Worm (Caenorhabditis elegans) whole organism, L1 larva: ENCODE results near the gene H40L08.7.

Experiments used
- C16A3.4 ChIP-seq: fragments of 150-350 bp; optimal IDR thresholded peaks from 2 replicates; lab custom pipeline; 2014; ENCODE audit warnings: missing biosample characterization, missing genetic modification characterization
- alr-1 ChIP-seq: fragments of 200-800 bp; sonication (Bioruptor generic); optimal IDR thresholded peaks from 2 replicates; lab custom pipeline; 2018; ENCODE audit warnings: borderline replicate concordance, mild to moderate bottlenecking, missing genetic modification characterization, missing compliant biosample characterization
- ceh-63 ChIP-seq: fragments of 200-800 bp; sonication (Bioruptor generic); optimal IDR thresholded peaks from 2 replicates; lab custom pipeline; 2018; ENCODE audit warnings: mild to moderate bottlenecking, missing genetic modification characterization, missing compliant biosample characterization
- ceh-8 ChIP-seq: fragments of 200-800 bp; sonication (Bioruptor generic); optimal IDR thresholded peaks from 2 replicates; lab custom pipeline; 2018; ENCODE audit warnings: mild to moderate bottlenecking, missing genetic modification characterization, moderate library complexity, missing compliant biosample characterization
- ceh-82 ChIP-seq, 3 experiments: fragments of 150-350 bp in 1 of 3; sonication (generic microtip) in 2 of 3; optimal IDR thresholded peaks; 2 replicates each; lab custom pipeline; 2014 to 2017; ENCODE audit warnings: missing biosample characterization in 3 of 3, missing genetic modification characterization in 3 of 3
- ceh-88 ChIP-seq: fragments of 200-800 bp; sonication (Bioruptor generic); IDR thresholded peaks from 2 replicates; pipeline ENCODE4 v1.3.6; 2022; ENCODE audit warnings: missing genetic modification characterization, missing compliant biosample characterization
- ceh-90 ChIP-seq: sonication (generic microtip); optimal IDR thresholded peaks from 2 replicates; lab custom pipeline; 2016; ENCODE audit warnings: missing genetic modification characterization, missing compliant biosample characterization
- ces-1 ChIP-seq: fragments of 150-350 bp; optimal IDR thresholded peaks from 2 replicates; lab custom pipeline; 2014; ENCODE audit warnings: missing biosample characterization, missing genetic modification reagents, missing genetic modification characterization
- dsc-1 ChIP-seq: sonication (generic microtip); optimal IDR thresholded peaks from 2 replicates; lab custom pipeline; 2016; ENCODE audit warnings: mild to moderate bottlenecking, missing genetic modification characterization, missing compliant biosample characterization
- efl-3 ChIP-seq: fragments of 200-800 bp; sonication (Bioruptor generic); optimal IDR thresholded peaks from 2 replicates; lab custom pipeline; 2018; ENCODE audit warnings: mild to moderate bottlenecking, missing genetic modification characterization, missing compliant biosample characterization
- egl-27 ChIP-seq, 2 experiments: fragments of 150-350 bp in 1 of 2; sonication (generic microtip); optimal IDR thresholded peaks; 3 replicates each; lab custom pipeline; 2017 to 2018; ENCODE audit warnings: missing biosample characterization in 2 of 2, missing genetic modification characterization in 2 of 2, missing genetic modification reagents in 2 of 2
- ets-5 ChIP-seq: fragments of 200-800 bp; sonication (Bioruptor generic); IDR thresholded peaks from 2 replicates; pipeline ENCODE4 v1.3.6; 2022; ENCODE audit warnings: missing genetic modification characterization, missing compliant biosample characterization
- fkh-8 ChIP-seq: sonication (generic microtip); optimal IDR thresholded peaks from 2 replicates; lab custom pipeline; 2016; ENCODE audit warnings: mild to moderate bottlenecking, missing genetic modification characterization, missing compliant biosample characterization
- grh-1 ChIP-seq: fragments of 200-800 bp; sonication (Bioruptor generic); IDR thresholded peaks from 2 replicates; pipeline ENCODE4 v1.3.6; 2022; ENCODE audit warnings: missing genetic modification reagents, missing genetic modification characterization, missing compliant biosample characterization
- hlh-17 ChIP-seq: fragments of 200-800 bp; sonication (Bioruptor generic); optimal IDR thresholded peaks from 2 replicates; lab custom pipeline; 2018; ENCODE audit warnings: missing genetic modification characterization, mild to moderate bottlenecking, missing compliant biosample characterization, moderate library complexity, borderline replicate concordance
- irx-1 ChIP-seq: sonication (generic microtip); optimal IDR thresholded peaks from 2 replicates; lab custom pipeline; 2016; ENCODE audit warnings: missing genetic modification characterization, missing compliant biosample characterization
- lin-14 ChIP-seq: fragments of 200-800 bp; sonication (Bioruptor generic); optimal IDR thresholded peaks from 2 replicates; lab custom pipeline; 2018; ENCODE audit warnings: mild to moderate bottlenecking, missing genetic modification characterization, moderate library complexity, missing compliant biosample characterization
- lin-15B ChIP-seq: fragments of 150-350 bp; sonication (generic microtip); optimal IDR thresholded peaks from 3 replicates; lab custom pipeline; 2014; ENCODE audit warnings: missing biosample characterization, missing genetic modification characterization
- mab-9 ChIP-seq: fragments of 200-800 bp; sonication (Bioruptor generic); IDR thresholded peaks from 2 replicates; pipeline ENCODE4 v1.3.6; 2022; ENCODE audit warnings: missing genetic modification reagents, missing genetic modification characterization, missing compliant biosample characterization
- mef-2 ChIP-seq: fragments of 150-350 bp; optimal IDR thresholded peaks from 2 replicates; lab custom pipeline; 2014; ENCODE audit warnings: missing biosample characterization, missing genetic modification characterization
- nhr-11 ChIP-seq: fragments of 150-350 bp; optimal IDR thresholded peaks from 2 replicates; lab custom pipeline; 2014; ENCODE audit warnings: missing biosample characterization, missing genetic modification characterization
- nhr-12 ChIP-seq: sonication (generic microtip); optimal IDR thresholded peaks from 2 replicates; lab custom pipeline; 2017; ENCODE audit warnings: missing biosample characterization, missing genetic modification characterization
- nhr-19 ChIP-seq: fragments of 200-800 bp; sonication (Bioruptor generic); conservative IDR thresholded peaks from 2 replicates; pipeline ENCODE4 v1.3.6; 2022; ENCODE audit warnings: missing genetic modification characterization, missing compliant biosample characterization
- nhr-20 ChIP-seq: sonication (generic microtip); optimal IDR thresholded peaks from 2 replicates; lab custom pipeline; 2016; ENCODE audit warnings: mild to moderate bottlenecking, missing genetic modification characterization, missing compliant biosample characterization
- nhr-47 ChIP-seq: sonication (generic microtip); optimal IDR thresholded peaks from 2 replicates; lab custom pipeline; 2016; ENCODE audit warnings: mild to moderate bottlenecking, missing genetic modification characterization, moderate library complexity, missing compliant biosample characterization
- nhr-71 ChIP-seq: sonication (generic microtip); optimal IDR thresholded peaks from 2 replicates; lab custom pipeline; 2016; ENCODE audit warnings: mild to moderate bottlenecking, missing genetic modification characterization, moderate library complexity, missing compliant biosample characterization
- nhr-85 ChIP-seq: sonication (generic microtip); peaks from one replicate; lab custom pipeline; 2016; ENCODE audit warnings: missing genetic modification characterization, inconsistent platforms, missing compliant biosample characterization
- pqm-1 ChIP-seq: sonication (generic microtip); optimal IDR thresholded peaks from 3 replicates; lab custom pipeline; 2017; ENCODE audit warnings: missing biosample characterization, missing genetic modification characterization
- skn-1 ChIP-seq: fragments of 150-350 bp; optimal IDR thresholded peaks from 2 replicates; lab custom pipeline; 2014; ENCODE audit warnings: missing biosample characterization, missing genetic modification characterization
- tbx-2 ChIP-seq: sonication (generic microtip); optimal IDR thresholded peaks from 2 replicates; lab custom pipeline; 2016; ENCODE audit warnings: missing genetic modification characterization, missing compliant biosample characterization
- unc-30 ChIP-seq: sonication (generic microtip); optimal IDR thresholded peaks from 2 replicates; lab custom pipeline; 2017; ENCODE audit warnings: missing biosample characterization, missing genetic modification characterization
- unc-86 ChIP-seq: sonication (generic microtip); optimal IDR thresholded peaks from 2 replicates; lab custom pipeline; 2016; ENCODE audit warnings: missing genetic modification characterization, missing compliant biosample characterization
- zag-1 ChIP-seq: fragments of 150-350 bp; optimal IDR thresholded peaks from 2 replicates; lab custom pipeline; 2014; ENCODE audit warnings: missing biosample characterization, missing genetic modification characterization

H40L08.7 gene

ce11 chrX:15077597-15078261, at the start of gene H40L08.7, which contains the start of the genes H40L08.8 and H40L08.2 (continued):
- no peak for TF ChIP-seq irx-1 (tag; lab: Kevin White, UChicago)

- TF ChIP-seq nhr-85 (tag; lab: Kevin White, UChicago) = no peak
- no peak for TF ChIP-seq hlh-17 (GFP tag; lab: Kevin White, UChicago)
Measured at ce11 chrX:15127338-15127737, 49.8 kb upstream of the H40L08.7 start.

- TF ChIP-seq lin-14 (GFP tag; lab: Kevin White, UChicago) = peak; percentile 54
- peak; percentile 20 for TF ChIP-seq ceh-8 (GFP tag; lab: Kevin White, UChicago)
- no peak for TF ChIP-seq egl-27 (tag; optimal IDR thresholded peaks at IDR 0.05; lab: Kevin White, UChicago)
Measured at ce11 chrX:15126736-15127135, 49.2 kb upstream of the H40L08.7 start.

- no peak for TF ChIP-seq pqm-1
- no peak for TF ChIP-seq zag-1 (tag; lab: Kevin White, UChicago)
Measured at ce11 chrX:15125138-15125537, 47.6 kb upstream of the H40L08.7 start.

ce11 chrX:15120545-15120944, 43.0 kb upstream of the H40L08.7 start:
- TF ChIP-seq lin-14 (GFP tag; lab: Kevin White, UChicago) (no peak), nhr-12 (no peak), unc-30 (tag; lab: Kevin White, UChicago) (no peak)

- TF ChIP-seq nhr-19 (GFP tag; lab: Robert Waterston, UW) (no peak), C16A3.4 (tag; lab: Kevin White, UChicago) (no peak), nhr-71 (no peak), tbx-2 (tag; lab: Kevin White, UChicago) (no peak), nhr-85 (tag; lab: Kevin White, UChicago) (no peak), nhr-20 (tag; lab: Kevin White, UChicago) (no peak), mab-9 (GFP tag; lab: Robert Waterston, UW) (no peak), ces-1 (GFP tag; lab: Kevin White, UChicago) (no peak), fkh-8 (tag; lab: Kevin White, UChicago) (no peak), alr-1 (tag; lab: Kevin White, UChicago) (no peak), skn-1 (tag; lab: Kevin White, UChicago) (no peak), unc-86 (tag; lab: Kevin White, UChicago) (no peak), ceh-82 (tag; optimal IDR thresholded peaks at IDR 0.05; lab: Kevin White, UChicago) (no peak), lin-15B (tag; lab: Kevin White, UChicago) (no peak)
Measured at ce11 chrX:15116514-15116913, 39.0 kb upstream of the H40L08.7 start, which contains the start of gene R07D5.2. Gene R07D5.2 (minus strand): TSS chrX:15116614.

ce11 chrX:15115748-15116147, 38.2 kb upstream of the H40L08.7 start:
- TF ChIP-seq ceh-8 (GFP tag; lab: Kevin White, UChicago) (no peak), dsc-1 (tag; lab: Kevin White, UChicago) (no peak), ceh-88 (GFP tag; lab: Robert Waterston, UW) (no peak), mef-2 (tag; lab: Kevin White, UChicago) (no peak), nhr-47 (no peak), efl-3 (GFP tag; lab: Kevin White, UChicago) (no peak), grh-1 (GFP tag; lab: Robert Waterston, UW) (no peak), skn-1 (tag; lab: Kevin White, UChicago) (no peak), zag-1 (tag; lab: Kevin White, UChicago) (no peak), ets-5 (GFP tag; lab: Robert Waterston, UW) (no peak), ceh-63 (no peak), ceh-90 (tag; lab: Kevin White, UChicago) (no peak), nhr-19 (GFP tag; lab: Robert Waterston, UW) (no peak), nhr-11 (tag; lab: Kevin White, UChicago) (no peak)
